Worm (Caenorhabditis elegans) whole organism, young adult: Measurements from ENCODE around the gene D1086.2.

Source experiments
- B0019.2 ChIP-seq: fragments of 200-800 bp; sonication (Bioruptor generic); conservative IDR thresholded peaks from 2 replicates; pipeline ENCODE4 v1.3.6; 2022; ENCODE audit warnings: missing genetic modification reagents, missing genetic modification characterization, missing compliant biosample characterization
- B0035.1 ChIP-seq: sonication (generic microtip); optimal IDR thresholded peaks from 2 replicates; lab custom pipeline; 2016; ENCODE audit warnings: missing genetic modification characterization, mild to moderate bottlenecking, missing compliant biosample characterization, missing genotype, missing genetic modification reagents
- D2030.7 ChIP-seq: fragments of 200-800 bp; sonication (Bioruptor generic); IDR thresholded peaks from 2 replicates; pipeline ENCODE4 v1.3.6; 2022; ENCODE audit warnings: missing genetic modification reagents, missing genetic modification characterization, missing compliant biosample characterization
- F23B12.7 ChIP-seq: sonication (generic microtip); optimal IDR thresholded peaks from 2 replicates; lab custom pipeline; 2017; ENCODE audit warnings: missing genetic modification characterization, mild to moderate bottlenecking, missing compliant biosample characterization, antibody characterized with exemption, moderate library complexity; ENCODE audit not compliant: insufficient read depth
- F33H1.4 ChIP-seq: fragments of 200-800 bp; sonication (Bioruptor generic); IDR thresholded peaks from 2 replicates; pipeline ENCODE4 v1.3.6; 2022; ENCODE audit warnings: missing genetic modification reagents, missing genetic modification characterization, missing compliant biosample characterization
- T07F8.4 ChIP-seq: sonication (generic microtip); optimal IDR thresholded peaks from 2 replicates; lab custom pipeline; 2016; ENCODE audit warnings: mild to moderate bottlenecking, missing genetic modification characterization, moderate library complexity, missing compliant biosample characterization
- Y53G8AR.9 ChIP-seq: fragments of 200-800 bp; sonication (Bioruptor generic); conservative IDR thresholded peaks from 2 replicates; pipeline ENCODE4 v1.3.6; 2022; ENCODE audit warnings: missing genetic modification reagents, missing genetic modification characterization, missing compliant biosample characterization
- Y95B8A.8 ChIP-seq: fragments of 200-800 bp; sonication (Bioruptor generic); IDR thresholded peaks from 2 replicates; pipeline ENCODE4 v1.3.6; 2022; ENCODE audit warnings: missing genetic modification reagents, missing genetic modification characterization, missing compliant biosample characterization
- ZK185.1 ChIP-seq: sonication (generic microtip); optimal IDR thresholded peaks from 2 replicates; lab custom pipeline; 2016; ENCODE audit warnings: mild to moderate bottlenecking, missing genetic modification characterization, missing compliant biosample characterization; ENCODE audit not compliant: poor library complexity, severe bottlenecking
- akir-1 ChIP-seq: fragments of 200-800 bp; sonication (Bioruptor generic); optimal IDR thresholded peaks from 2 replicates; lab custom pipeline; 2018; ENCODE audit warnings: mild to moderate bottlenecking, missing genetic modification characterization, moderate library complexity, missing compliant biosample characterization
- aptf-2 ChIP-seq: fragments of 200-800 bp; sonication (Bioruptor generic); conservative IDR thresholded peaks from 2 replicates; pipeline ENCODE4 v1.3.6; 2022; ENCODE audit warnings: missing genetic modification reagents, missing genetic modification characterization, missing compliant biosample characterization
- atf-7 ChIP-seq: sonication (generic microtip); optimal IDR thresholded peaks from 2 replicates; lab custom pipeline; 2017; ENCODE audit warnings: mild to moderate bottlenecking, missing genetic modification characterization, missing compliant biosample characterization
- athp-1 ChIP-seq: sonication (generic microtip); optimal IDR thresholded peaks from 2 replicates; lab custom pipeline; 2017; ENCODE audit warnings: mild to moderate bottlenecking, missing genetic modification characterization, missing compliant biosample characterization
- attf-5 ChIP-seq: fragments of 200-800 bp; sonication (Bioruptor generic); optimal IDR thresholded peaks from 2 replicates; lab custom pipeline; 2018; ENCODE audit warnings: mild to moderate bottlenecking, missing genetic modification characterization, missing compliant biosample characterization
- ceh-100 ChIP-seq: fragments of 200-800 bp; sonication (Bioruptor generic); IDR thresholded peaks from 2 replicates; pipeline ENCODE4 v1.3.6; 2022; ENCODE audit warnings: missing genetic modification reagents, missing genetic modification characterization, missing compliant biosample characterization
- ceh-79 ChIP-seq: sonication (generic microtip); optimal IDR thresholded peaks from 2 replicates; lab custom pipeline; 2017; ENCODE audit warnings: mild to moderate bottlenecking, missing genetic modification characterization, missing compliant biosample characterization
- chd-7 ChIP-seq: sonication (generic microtip); optimal IDR thresholded peaks from 2 replicates; lab custom pipeline; 2016; ENCODE audit warnings: mild to moderate bottlenecking, missing genetic modification characterization, moderate library complexity, missing compliant biosample characterization
- die-1 ChIP-seq: sonication (generic microtip); optimal IDR thresholded peaks from 2 replicates; lab custom pipeline; 2016; ENCODE audit warnings: missing genotype, mild to moderate bottlenecking, missing genetic modification characterization, missing compliant biosample characterization
- egl-18 ChIP-seq: fragments of 200-800 bp; sonication (Bioruptor generic); IDR thresholded peaks from 2 replicates; pipeline ENCODE4 v1.3.6; 2022; ENCODE audit warnings: missing genetic modification reagents, missing genetic modification characterization, missing compliant biosample characterization
- fkh-3 ChIP-seq: sonication (generic microtip); optimal IDR thresholded peaks from 2 replicates; lab custom pipeline; 2016; ENCODE audit warnings: mild to moderate bottlenecking, missing genetic modification characterization, missing compliant biosample characterization
- hlh-26 ChIP-seq: fragments of 200-800 bp; sonication (Bioruptor generic); conservative IDR thresholded peaks from 2 replicates; pipeline ENCODE4 v1.3.6; 2022; ENCODE audit warnings: missing genetic modification reagents, missing genetic modification characterization, missing compliant biosample characterization
- hmg-1.2 ChIP-seq: fragments of 200-800 bp; sonication (Bioruptor generic); IDR thresholded peaks from 2 replicates; pipeline ENCODE4 v1.3.6; 2022; ENCODE audit warnings: missing genetic modification reagents, missing genetic modification characterization, missing compliant biosample characterization
- hmg-20 ChIP-seq: fragments of 200-800 bp; sonication (Bioruptor generic); IDR thresholded peaks from 2 replicates; pipeline ENCODE4 v1.3.6; 2022; ENCODE audit warnings: missing genetic modification reagents, missing genetic modification characterization, missing compliant biosample characterization
- hrde-1 ChIP-seq: sonication (generic microtip); optimal IDR thresholded peaks from 2 replicates; lab custom pipeline; 2016; ENCODE audit warnings: missing genetic modification characterization, mild to moderate bottlenecking, missing compliant biosample characterization, moderate library complexity, missing genotype, missing genetic modification reagents, borderline replicate concordance
- lag-1 ChIP-seq: fragments of 200-800 bp; sonication (Bioruptor generic); IDR thresholded peaks from 2 replicates; pipeline ENCODE4 v1.3.6; 2022; ENCODE audit warnings: missing genetic modification reagents, missing genetic modification characterization, missing compliant biosample characterization
- lin-35 ChIP-seq, 3 experiments: fragments of 150-350 bp in 2 of 3; sonication (generic microtip) in 1 of 3; optimal IDR thresholded peaks; 2 replicates each; lab custom pipeline; 2014 to 2018; ENCODE audit warnings: missing biosample characterization in 3 of 3, missing genetic modification characterization in 3 of 3, missing genetic modification reagents in 3 of 3
- lin-40 ChIP-seq: sonication (generic microtip); optimal IDR thresholded peaks from 2 replicates; lab custom pipeline; 2016; ENCODE audit warnings: missing genetic modification characterization, mild to moderate bottlenecking, missing compliant biosample characterization, missing genotype, missing genetic modification reagents
- lir-1 ChIP-seq: fragments of 200-800 bp; sonication (Bioruptor generic); conservative IDR thresholded peaks from 2 replicates; pipeline ENCODE4 v1.3.6; 2022; ENCODE audit warnings: missing genetic modification reagents, missing genetic modification characterization, missing compliant biosample characterization
- lsl-1 ChIP-seq: fragments of 200-800 bp; sonication (Bioruptor generic); optimal IDR thresholded peaks from 2 replicates; lab custom pipeline; 2018; ENCODE audit warnings: mild to moderate bottlenecking, missing genetic modification characterization, moderate library complexity, missing compliant biosample characterization
- madf-3 ChIP-seq: fragments of 200-800 bp; sonication (Bioruptor generic); IDR thresholded peaks from 2 replicates; pipeline ENCODE4 v1.3.6; 2022; ENCODE audit warnings: missing genetic modification reagents, missing genetic modification characterization, missing compliant biosample characterization
- nhr-120 ChIP-seq: fragments of 200-800 bp; sonication (Bioruptor generic); IDR thresholded peaks from 2 replicates; pipeline ENCODE4 v1.3.6; 2022; ENCODE audit warnings: missing genetic modification characterization, missing compliant biosample characterization
- nhr-179 ChIP-seq: sonication (generic microtip); optimal IDR thresholded peaks from 2 replicates; lab custom pipeline; 2016; ENCODE audit warnings: mild to moderate bottlenecking, missing genetic modification characterization, missing compliant biosample characterization
- nhr-90 ChIP-seq: sonication (generic microtip); optimal IDR thresholded peaks from 2 replicates; lab custom pipeline; 2016; ENCODE audit warnings: missing genotype, mild to moderate bottlenecking, missing genetic modification characterization, missing compliant biosample characterization
- sdz-38 ChIP-seq: sonication (generic microtip); optimal IDR thresholded peaks from 2 replicates; lab custom pipeline; 2016; ENCODE audit warnings: missing genotype, missing genetic modification characterization, missing compliant biosample characterization
- sea-2 ChIP-seq: fragments of 200-800 bp; sonication (Bioruptor generic); IDR thresholded peaks from 2 replicates; pipeline ENCODE4 v1.3.6; 2022; ENCODE audit warnings: missing genetic modification characterization, missing compliant biosample characterization
- snpc-1.1 ChIP-seq: sonication (generic microtip); optimal IDR thresholded peaks from 2 replicates; lab custom pipeline; 2017; ENCODE audit warnings: missing genetic modification characterization, mild to moderate bottlenecking, missing compliant biosample characterization, antibody characterized with exemption, moderate library complexity, missing genotype, missing genetic modification reagents; ENCODE audit not compliant: insufficient read depth
- snpc-1.3 ChIP-seq: sonication (generic microtip); optimal IDR thresholded peaks from 2 replicates; lab custom pipeline; 2017; ENCODE audit warnings: missing genetic modification characterization, mild to moderate bottlenecking, missing compliant biosample characterization, antibody characterized with exemption, moderate library complexity, missing genotype, missing genetic modification reagents; ENCODE audit not compliant: insufficient read depth
- snpc-3.4 ChIP-seq: sonication (generic microtip); optimal IDR thresholded peaks from 2 replicates; lab custom pipeline; 2017; ENCODE audit warnings: missing genetic modification characterization, mild to moderate bottlenecking, missing compliant biosample characterization, antibody characterized with exemption, moderate library complexity, missing genotype, missing genetic modification reagents
- snpc-4 ChIP-seq, 5 experiments: fragments of 150-350 bp in 1 of 5; sonication (generic microtip) in 4 of 5; optimal IDR thresholded peaks; 2 replicates each; lab custom pipeline; 2014 to 2018; ENCODE audit warnings: missing genetic modification characterization in 5 of 5, missing biosample characterization in 3 of 5, antibody characterized with exemption in 2 of 5, mild to moderate bottlenecking in 2 of 5, missing compliant biosample characterization in 2 of 5, missing genotype in 2 of 5, moderate library complexity in 2 of 5, missing genetic modification reagents in 1 of 5
- tbp1 ChIP-seq: fragments of 200-800 bp; sonication (Bioruptor generic); optimal IDR thresholded peaks from 2 replicates; lab custom pipeline; 2018; ENCODE audit warnings: mild to moderate bottlenecking, missing genetic modification characterization, missing compliant biosample characterization
- tlf-1 ChIP-seq: fragments of 200-800 bp; sonication (Bioruptor generic); optimal IDR thresholded peaks from 2 replicates; lab custom pipeline; 2018; ENCODE audit warnings: mild to moderate bottlenecking, missing genetic modification characterization, missing compliant biosample characterization
- zfh-2 ChIP-seq: fragments of 200-800 bp; sonication (Bioruptor generic); conservative IDR thresholded peaks from 2 replicates; pipeline ENCODE4 v1.3.6; 2022; ENCODE audit warnings: missing genetic modification reagents, missing genetic modification characterization, missing compliant biosample characterization
- ztf-22 ChIP-seq: fragments of 200-800 bp; sonication (Bioruptor generic); optimal IDR thresholded peaks from 2 replicates; lab custom pipeline; 2018; ENCODE audit warnings: mild to moderate bottlenecking, missing genetic modification characterization, moderate library complexity, missing compliant biosample characterization
- ztf-28 ChIP-seq: fragments of 200-800 bp; sonication (Bioruptor generic); IDR thresholded peaks from 2 replicates; pipeline ENCODE4 v1.3.6; 2022; ENCODE audit warnings: missing genetic modification reagents, missing genetic modification characterization, missing compliant biosample characterization
- ztf-3 ChIP-seq: fragments of 200-800 bp; sonication (Bioruptor generic); optimal IDR thresholded peaks from 2 replicates; lab custom pipeline; 2018; ENCODE audit warnings: mild to moderate bottlenecking, missing genetic modification characterization, missing compliant biosample characterization

D1086.2 gene

ce11 chrV:14094546-14094945, 3.9 kb downstream of the D1086.2 start:
- TF ChIP-seq zfh-2 (GFP tag; lab: Robert Waterston, UW) (no peak), tbp1 (GFP tag; lab: Kevin White, UChicago) (peak; percentile 16), aptf-2 (GFP tag; lab: Robert Waterston, UW) (no peak), ztf-3 (GFP tag; lab: Kevin White, UChicago) (no peak), lsl-1 (GFP tag; lab: Kevin White, UChicago) (no peak), hlh-26 (GFP tag; lab: Robert Waterston, UW) (no peak), snpc-1.1 (tag; lab: Kevin White, UChicago) (peak; percentile 59), snpc-4 (GFP tag; optimal IDR thresholded peaks at IDR 0.05; lab: Kevin White, UChicago) (no peak), snpc-4 (tag; optimal IDR thresholded peaks at IDR 0.05; lab: Kevin White, UChicago) (peak in 2 of 4 experiments; percentile 36 to 70), atf-7 (tag; lab: Kevin White, UChicago) (no peak), B0035.1 (tag; lab: Kevin White, UChicago) (no peak), Y53G8AR.9 (no peak), chd-7 (tag; lab: Kevin White, UChicago) (no peak), nhr-90 (no peak), ceh-100 (GFP tag; lab: Robert Waterston, UW) (no peak), hmg-20 (GFP tag; lab: Robert Waterston, UW) (no peak), snpc-1.3 (no peak), ceh-79 (no peak), lin-40 (no peak), hmg-1.2 (peak; percentile 24; the same call in 1 of the 2 replicates)

- TF ChIP-seq snpc-3.4 (no peak), nhr-120 (GFP tag; lab: Robert Waterston, UW) (no peak), nhr-179 (tag; lab: Kevin White, UChicago) (no peak), ZK185.1 (tag; lab: Kevin White, UChicago) (no peak), tlf-1 (GFP tag; lab: Kevin White, UChicago) (no peak), lin-35 (GFP tag; optimal IDR thresholded peaks at IDR 0.05; lab: Kevin White, UChicago) (no peak), athp-1 (no peak), D2030.7 (GFP tag; lab: Robert Waterston, UW) (no peak), atf-7 (tag; lab: Kevin White, UChicago) (no peak), egl-18 (no peak), ztf-22 (GFP tag; lab: Kevin White, UChicago) (no peak), F23B12.7 (tag; lab: Kevin White, UChicago) (no peak), F33H1.4 (GFP tag; lab: Robert Waterston, UW) (no peak), sea-2 (GFP tag; lab: Robert Waterston, UW) (no peak), chd-7 (tag; lab: Kevin White, UChicago) (no peak), ztf-28 (GFP tag; lab: Robert Waterston, UW) (no peak), die-1 (tag; lab: Kevin White, UChicago) (no peak)
Observed at ce11 chrV:14093805-14094204, 4.7 kb downstream of the D1086.2 start, which contains the start of gene D1086.8. Gene D1086.8, plus strand, starts transcription at chrV:14094105.

ce11 chrV:14092403-14092802, 6.1 kb downstream of the D1086.2 start, which contains the start of gene D1086.3:
Gene D1086.3, plus strand, starts transcription at chrV:14092792.
- TF ChIP-seq sdz-38 (no peak), lir-1 (GFP tag; lab: Robert Waterston, UW) (no peak), T07F8.4 (tag; lab: Kevin White, UChicago) (no peak), aptf-2 (GFP tag; lab: Robert Waterston, UW) (no peak), attf-5 (GFP tag; lab: Kevin White, UChicago) (no peak), atf-7 (tag; lab: Kevin White, UChicago) (peak; percentile 46), D2030.7 (GFP tag; lab: Robert Waterston, UW) (peak; percentile 84), madf-3 (no peak; the same call in 1 of the 2 replicates), B0019.2 (no peak), Y95B8A.8 (GFP tag; lab: Robert Waterston, UW) (0 out of 2 replicates have a peak, but pooled peaks have one; percentile 32), hrde-1 (tag; lab: Kevin White, UChicago) (peak; percentile 27), die-1 (tag; lab: Kevin White, UChicago) (no peak), akir-1 (no peak), lag-1 (GFP tag; lab: Robert Waterston, UW) (no peak), fkh-3 (tag; lab: Kevin White, UChicago) (no peak), lin-40 (no peak)
